Worm (Caenorhabditis elegans) whole organism, midembryonic: ENCODE results near the gene F19H6.6.

Source experiments
- cog-1 ChIP-seq: sonication (generic microtip); optimal IDR thresholded peaks from 2 replicates; lab custom pipeline; 2016; ENCODE audit warnings: missing genetic modification characterization, missing compliant biosample characterization
- flt-1 ChIP-seq: fragments of 200-800 bp; sonication (Bioruptor generic); IDR thresholded peaks from 2 replicates; pipeline ENCODE4 v1.3.6; 2022; ENCODE audit warnings: missing genetic modification characterization, missing compliant biosample characterization
- klf-2 ChIP-seq: fragments of 200-800 bp; sonication (Bioruptor generic); conservative IDR thresholded peaks from 2 replicates; pipeline ENCODE4 v1.3.6; 2022; ENCODE audit warnings: missing genetic modification reagents, missing genetic modification characterization, missing compliant biosample characterization
- ref-1 ChIP-seq: fragments of 200-800 bp; sonication (Bioruptor generic); conservative IDR thresholded peaks from 2 replicates; pipeline ENCODE4 v1.3.6; 2022; ENCODE audit warnings: missing genetic modification reagents, missing genetic modification characterization, missing compliant biosample characterization
- tab-1 ChIP-seq: fragments of 200-800 bp; sonication (Bioruptor generic); IDR thresholded peaks from 2 replicates; pipeline ENCODE4 v1.3.6; 2022; ENCODE audit warnings: missing genetic modification characterization, missing compliant biosample characterization
- ztf-29 ChIP-seq: fragments of 200-800 bp; sonication (Bioruptor generic); IDR thresholded peaks from 2 replicates; pipeline ENCODE4 v1.3.6; 2022; ENCODE audit warnings: missing genetic modification reagents, missing genetic modification characterization, missing compliant biosample characterization

DNA sequence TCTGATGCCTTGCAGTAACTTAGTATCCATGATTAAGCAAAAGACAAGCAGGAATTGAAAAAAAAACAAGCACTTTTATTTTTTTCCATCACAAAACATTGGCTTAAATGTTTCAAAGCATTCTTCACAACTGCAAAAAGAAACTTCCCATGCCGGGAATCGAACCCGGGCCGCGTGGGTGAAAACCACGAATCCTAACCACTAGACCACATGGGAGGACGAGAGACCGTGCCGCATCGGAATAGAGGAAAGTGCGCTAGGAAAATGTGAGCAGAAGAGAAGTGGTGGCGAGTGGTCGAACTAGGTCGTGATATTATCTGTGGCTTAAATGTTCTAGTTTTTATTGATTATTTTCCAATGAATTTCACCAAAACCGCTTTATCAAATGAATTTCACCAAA is 6.9 kb downstream of the F19H6.6 start:
- peak; percentile 81 for TF ChIP-seq tab-1 (GFP tag; lab: Robert Waterston, UW)
- peak; percentile 92 for TF ChIP-seq flt-1 (GFP tag; lab: Robert Waterston, UW)
- TF ChIP-seq cog-1 (tag; lab: Kevin White, UChicago): no peak
- 0 out of 2 replicates have a peak, but pooled peaks have one; percentile 34 for TF ChIP-seq klf-2 (GFP tag; lab: Robert Waterston, UW)
- TF ChIP-seq ztf-29: peak; percentile 47; the same call in 1 of the 2 replicates
- peak; percentile 58; the same call in 1 of the 2 replicates for TF ChIP-seq ref-1 (GFP tag; lab: Robert Waterston, UW)
